Worm (Caenorhabditis elegans) whole organism, L3 larva: ENCODE measurements around the gene fip-1.
A peak's percentile ranks its signal among the peaks of the same experiment; 100 is the strongest.

Experiments
- aly-2 ChIP-seq: fragments of 150-350 bp; optimal IDR thresholded peaks from 2 replicates; lab custom pipeline; 2014; ENCODE audit warnings: missing biosample characterization, missing genetic modification characterization
- ama-1 ChIP-seq: fragments of 150-350 bp; optimal IDR thresholded peaks from 2 replicates; lab custom pipeline; 2018
- ceh-16 ChIP-seq: sonication (generic microtip); optimal IDR thresholded peaks from 2 replicates; lab custom pipeline; 2017; ENCODE audit warnings: missing biosample characterization, missing genetic modification characterization
- ceh-28 ChIP-seq: fragments of 150-350 bp; optimal IDR thresholded peaks from 2 replicates; lab custom pipeline; 2014; ENCODE audit warnings: missing biosample characterization, missing genetic modification reagents, missing genetic modification characterization
- daf-12 ChIP-seq: fragments of 150-350 bp; optimal IDR thresholded peaks from 2 replicates; lab custom pipeline; 2014; ENCODE audit warnings: missing biosample characterization, missing genetic modification reagents, missing genetic modification characterization
- egl-27 ChIP-seq: sonication (generic microtip); optimal IDR thresholded peaks from 4 replicates; lab custom pipeline; 2017; ENCODE audit warnings: missing biosample characterization, missing genetic modification reagents, missing genetic modification characterization
- egl-5 ChIP-seq: fragments of 150-350 bp; optimal IDR thresholded peaks from 2 replicates; lab custom pipeline; 2017; ENCODE audit warnings: missing biosample characterization, missing genetic modification reagents, missing genetic modification characterization, inconsistent platforms
- elt-2 ChIP-seq: sonication (generic microtip); optimal IDR thresholded peaks from 2 replicates; lab custom pipeline; 2016; ENCODE audit warnings: missing genetic modification reagents, mild to moderate bottlenecking, missing genetic modification characterization, missing compliant biosample characterization
- elt-3 ChIP-seq, 3 experiments: fragments of 150-350 bp in 1 of 3; sonication (generic microtip) in 2 of 3; optimal IDR thresholded peaks; 2 replicates in 2 of 3; 4 replicates in 1 of 3; lab custom pipeline; 2014 to 2017; ENCODE audit warnings: missing biosample characterization in 3 of 3, missing genetic modification characterization in 3 of 3
- fkh-10 ChIP-seq: sonication (generic microtip); optimal IDR thresholded peaks from 2 replicates; lab custom pipeline; 2017; ENCODE audit warnings: missing biosample characterization, missing genetic modification reagents, missing genetic modification characterization
- hmg-11 ChIP-seq: sonication (generic microtip); optimal IDR thresholded peaks from 2 replicates; lab custom pipeline; 2016; ENCODE audit warnings: missing genetic modification characterization, missing compliant biosample characterization
- lin-15B ChIP-seq: fragments of 150-350 bp; optimal IDR thresholded peaks from 2 replicates; lab custom pipeline; 2014; ENCODE audit warnings: missing biosample characterization, missing genetic modification characterization
- lin-39 ChIP-seq: fragments of 150-350 bp; optimal IDR thresholded peaks from 2 replicates; lab custom pipeline; 2018; ENCODE audit warnings: missing biosample characterization, missing genetic modification reagents, missing genetic modification characterization
- lsy-12 ChIP-seq: sonication (generic microtip); optimal IDR thresholded peaks from 2 replicates; lab custom pipeline; 2016; ENCODE audit warnings: mild to moderate bottlenecking, missing genetic modification characterization, missing compliant biosample characterization
- nfya-1 ChIP-seq: sonication (generic microtip); optimal IDR thresholded peaks from 2 replicates; lab custom pipeline; 2017; ENCODE audit warnings: missing genetic modification characterization, mild to moderate bottlenecking, missing compliant biosample characterization, antibody characterized with exemption, moderate library complexity; ENCODE audit not compliant: insufficient read depth
- nhr-11 ChIP-seq: fragments of 150-350 bp; optimal IDR thresholded peaks from 2 replicates; lab custom pipeline; 2014; ENCODE audit warnings: missing biosample characterization, missing genetic modification characterization
- nhr-12 ChIP-seq: fragments of 150-350 bp; optimal IDR thresholded peaks from 2 replicates; lab custom pipeline; 2014; ENCODE audit warnings: missing biosample characterization, missing genetic modification characterization
- nhr-23 ChIP-seq: fragments of 150-350 bp; optimal IDR thresholded peaks from 2 replicates; lab custom pipeline; 2014; ENCODE audit warnings: missing biosample characterization, missing genetic modification reagents, missing genetic modification characterization
- nhr-25 ChIP-seq: sonication (generic microtip); optimal IDR thresholded peaks from 2 replicates; lab custom pipeline; 2017; ENCODE audit warnings: missing biosample characterization, missing genetic modification characterization
- nhr-67 ChIP-seq: fragments of 150-350 bp; optimal IDR thresholded peaks from 2 replicates; lab custom pipeline; 2014; ENCODE audit warnings: missing biosample characterization, missing genetic modification characterization
- nhr-77 ChIP-seq: fragments of 150-350 bp; optimal IDR thresholded peaks from 2 replicates; lab custom pipeline; 2014; ENCODE audit warnings: missing biosample characterization, missing genetic modification characterization
- pha-4 ChIP-seq: fragments of 150-350 bp; optimal IDR thresholded peaks from 2 replicates; lab custom pipeline; 2014; ENCODE audit warnings: missing biosample characterization, missing genetic modification reagents, missing genetic modification characterization
- pqm-1 ChIP-seq: fragments of 150-350 bp; optimal IDR thresholded peaks from 2 replicates; lab custom pipeline; 2017; ENCODE audit warnings: missing biosample characterization, missing genetic modification characterization, inconsistent platforms
- skn-1 ChIP-seq: fragments of 150-350 bp; optimal IDR thresholded peaks from 2 replicates; lab custom pipeline; 2014; ENCODE audit warnings: missing biosample characterization, missing genetic modification characterization
- snpc-4 ChIP-seq: fragments of 150-350 bp; optimal IDR thresholded peaks from 2 replicates; lab custom pipeline; 2014; ENCODE audit warnings: missing biosample characterization, missing genetic modification characterization
- tbx-2 ChIP-seq: sonication (generic microtip); optimal IDR thresholded peaks from 2 replicates; lab custom pipeline; 2016; ENCODE audit warnings: mild to moderate bottlenecking, missing genetic modification characterization, missing compliant biosample characterization
- unc-39 ChIP-seq: sonication (generic microtip); optimal IDR thresholded peaks from 4 replicates; lab custom pipeline; 2017; ENCODE audit warnings: missing biosample characterization, missing genetic modification characterization
- unc-62 ChIP-seq: fragments of 150-350 bp; sonication (generic microtip); optimal IDR thresholded peaks from 4 replicates; lab custom pipeline; 2014; ENCODE audit warnings: missing biosample characterization, missing genetic modification reagents, missing genetic modification characterization
- ztf-11 ChIP-seq: fragments of 150-350 bp; optimal IDR thresholded peaks from 2 replicates; lab custom pipeline; 2014; ENCODE audit warnings: missing biosample characterization, missing genetic modification characterization

The fip-1 gene

DNA sequence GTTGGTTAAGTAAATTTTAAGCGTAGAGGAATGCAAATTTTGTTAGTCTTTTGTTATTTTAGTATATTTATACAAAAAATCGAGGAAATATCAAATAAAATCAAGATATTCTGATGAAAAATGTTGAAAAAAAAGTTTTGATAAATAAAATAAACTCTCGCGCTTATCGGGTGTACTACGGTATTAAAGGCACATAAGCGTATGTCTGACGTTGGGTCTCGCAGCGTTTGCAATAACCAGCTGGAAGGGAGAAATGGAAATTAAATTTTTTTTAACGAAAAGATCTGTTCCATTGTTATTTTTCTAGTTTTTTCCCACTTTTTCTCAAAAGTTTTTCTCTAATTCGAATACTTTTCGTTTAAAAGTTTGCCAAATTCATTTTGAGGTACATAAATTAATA lies 49.6 kb downstream of the fip-1 start:
- TF ChIP-seq elt-2 (no peak), nhr-11 (tag; lab: Kevin White, UChicago) (no peak)

DNA sequence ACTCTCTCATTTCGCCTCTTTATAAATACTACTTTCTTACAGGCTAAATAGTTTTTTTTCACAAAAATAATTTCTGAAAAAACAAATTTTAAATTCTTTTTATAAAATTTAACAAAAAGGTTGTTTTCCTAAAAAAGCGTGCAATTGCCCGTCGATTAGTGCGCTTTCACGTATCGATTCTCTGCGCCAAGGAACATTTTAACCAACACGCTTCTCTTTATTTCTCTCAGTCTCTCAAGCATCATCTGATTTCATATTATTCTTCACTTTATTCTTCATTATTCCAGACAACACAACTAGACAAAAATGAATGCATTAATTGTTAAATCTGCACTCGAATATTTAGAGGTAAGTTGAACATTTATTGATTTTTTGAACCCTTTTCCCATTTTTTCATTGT lies 50.1 kb downstream of the fip-1 start, which contains the start of gene B0303.4:
Gene B0303.4, plus strand, starts transcription at position 196 of the 400 bp plus-strand sequence.
- TF ChIP-seq nhr-11 (tag; lab: Kevin White, UChicago) = no peak
- peak; percentile 30 for TF ChIP-seq elt-2
- TF ChIP-seq tbx-2 (tag; lab: Kevin White, UChicago) = no peak
- TF ChIP-seq lsy-12 = no peak
- peak; percentile 74 for TF ChIP-seq skn-1 (tag; lab: Kevin White, UChicago)
- peak; percentile 49 for TF ChIP-seq egl-5 (tag; lab: Kevin White, UChicago)
- TF ChIP-seq nhr-12 (tag; lab: Kevin White, UChicago) = no peak
- TF ChIP-seq hmg-11 = peak; percentile 55
- TF ChIP-seq egl-27 (tag; lab: Kevin White, UChicago) = no peak
- TF ChIP-seq nhr-77 (tag; lab: Kevin White, UChicago) = no peak
- TF ChIP-seq pha-4 (tag; lab: Kevin White, UChicago) = peak; percentile 88
- TF ChIP-seq daf-12 (tag; lab: Kevin White, UChicago) = no peak
- no peak for TF ChIP-seq unc-62 (GFP tag; lab: Kevin White, UChicago)
- no peak for TF ChIP-seq ztf-11 (tag; lab: Kevin White, UChicago)
- TF ChIP-seq nfya-1 (tag; lab: Kevin White, UChicago) = peak; percentile 77
- TF ChIP-seq ama-1 (lab: Kevin White, UChicago) = no peak
- TF ChIP-seq nhr-23 (tag; lab: Kevin White, UChicago) = peak; percentile 34
- no peak for TF ChIP-seq fkh-10 (GFP tag; lab: Kevin White, UChicago)
- TF ChIP-seq nhr-25 (tag; lab: Kevin White, UChicago) = peak; percentile 10
- TF ChIP-seq lin-15B (tag; lab: Kevin White, UChicago) = peak; percentile 67
- TF ChIP-seq lin-39 (tag; lab: Kevin White, UChicago) = peak; percentile 40
- no peak for TF ChIP-seq nhr-67 (tag; lab: Kevin White, UChicago)
- TF ChIP-seq pqm-1 (tag; lab: Kevin White, UChicago) = peak; percentile 18
- TF ChIP-seq unc-39 (tag; lab: Kevin White, UChicago) = no peak
- peak; percentile 54 for TF ChIP-seq ceh-28 (tag; lab: Kevin White, UChicago)
- TF ChIP-seq ceh-16 = no peak
- TF ChIP-seq snpc-4 = peak; percentile 66
- no peak for TF ChIP-seq aly-2 (tag; lab: Kevin White, UChicago)
- TF ChIP-seq elt-3 (tag; optimal IDR thresholded peaks at IDR 0.05; lab: Kevin White, UChicago) = no peak
- TF ChIP-seq, all 47 proteins: peak for 13
